Worm (Caenorhabditis elegans): Measurements from ENCODE around the gene Y5H2A.1.
"Not testable (repeated sequence)": the region's sequence is repeated elsewhere in the genome, so short reads cannot be mapped to it uniquely, and the experiment has no call there.

The Y5H2A.1 gene

ce11 chrV:2271750-2272149 lies at the start of gene Y5H2A.1:
TSS of gene Y5H2A.1 (minus strand) at chrV:2271850.
- TF ChIP-seq him-1 (tag; optimal IDR thresholded peaks at IDR 0.05): no peak
- no peak for TF ChIP-seq dao-5 (tag; optimal IDR thresholded peaks at IDR 0.05)
- no peak for TF ChIP-seq W03F9.2 (tag; optimal IDR thresholded peaks at IDR 0.05)

- not testable (repeated sequence) for TF ChIP-seq W03F9.2, him-1, dao-5 (tag; optimal IDR thresholded peaks at IDR 0.05)
Measured at ce11 chrV:2321001-2321400, 49.4 kb upstream of the Y5H2A.1 start, which contains the start of gene Y19D10B.6. TSS of gene Y19D10B.6 (minus strand) at chrV:2321101.

- no peak for TF ChIP-seq him-1 (tag; optimal IDR thresholded peaks at IDR 0.05)
- TF ChIP-seq W03F9.2 (tag; optimal IDR thresholded peaks at IDR 0.05): no peak
- TF ChIP-seq dao-5 (tag; optimal IDR thresholded peaks at IDR 0.05): no peak
Measured at ce11 chrV:2308246-2308645, 36.6 kb upstream of the Y5H2A.1 start.

- TF ChIP-seq W03F9.2 (tag; optimal IDR thresholded peaks at IDR 0.05) (no peak), him-1 (tag; optimal IDR thresholded peaks at IDR 0.05) (no peak), dao-5 (tag; optimal IDR thresholded peaks at IDR 0.05) (no peak)
Measured at ce11 chrV:2306383-2306782, 34.7 kb upstream of the Y5H2A.1 start.

ce11 chrV:2303775-2304174 lies 32.1 kb upstream of the Y5H2A.1 start, which contains the start of gene irld-15:
TSS of gene irld-15 (minus strand) at chrV:2303875.
- no peak for TF ChIP-seq him-1 (tag; optimal IDR thresholded peaks at IDR 0.05)

- TF ChIP-seq W03F9.2 (tag; optimal IDR thresholded peaks at IDR 0.05) (no peak), dao-5 (tag; optimal IDR thresholded peaks at IDR 0.05) (no peak), him-1 (tag; optimal IDR thresholded peaks at IDR 0.05) (no peak)
Measured at ce11 chrV:2300905-2301304, 29.3 kb upstream of the Y5H2A.1 start, which contains the start of gene Y19D10B.8. TSS of gene Y19D10B.8 (minus strand) at chrV:2301005.

- no peak for TF ChIP-seq him-1 (tag; optimal IDR thresholded peaks at IDR 0.05)
- TF ChIP-seq dao-5 (tag; optimal IDR thresholded peaks at IDR 0.05): no peak
- TF ChIP-seq W03F9.2 (tag; optimal IDR thresholded peaks at IDR 0.05): no peak
Measured at ce11 chrV:2294577-2294976, 22.9 kb upstream of the Y5H2A.1 start, which contains the start of gene nhr-226. TSS of gene nhr-226 (plus strand) at chrV:2294877.

ce11 chrV:2292240-2292639 lies 20.6 kb upstream of the Y5H2A.1 start, which contains the start of gene nhr-115:
TSS of gene nhr-115 (plus strand) at chrV:2292540.
- no peak for TF ChIP-seq W03F9.2 (tag; optimal IDR thresholded peaks at IDR 0.05)
- TF ChIP-seq him-1 (tag; optimal IDR thresholded peaks at IDR 0.05): no peak
- TF ChIP-seq dao-5 (tag; optimal IDR thresholded peaks at IDR 0.05): no peak

ce11 chrV:2290329-2290728 lies 18.7 kb upstream of the Y5H2A.1 start, which contains the start of gene nhr-225:
TSS of gene nhr-225 (minus strand) at chrV:2290474.
- no peak for TF ChIP-seq W03F9.2 (tag; optimal IDR thresholded peaks at IDR 0.05)
- TF ChIP-seq dao-5 (tag; optimal IDR thresholded peaks at IDR 0.05): no peak
- TF ChIP-seq him-1 (tag; optimal IDR thresholded peaks at IDR 0.05): no peak

ce11 chrV:2285107-2285506 lies 13.5 kb upstream of the Y5H2A.1 start, which contains the start of gene nhr-227:
TSS of gene nhr-227 (plus strand) at chrV:2285432.
- no peak for TF ChIP-seq him-1 (tag; optimal IDR thresholded peaks at IDR 0.05)
- no peak for TF ChIP-seq dao-5 (tag; optimal IDR thresholded peaks at IDR 0.05)
- TF ChIP-seq W03F9.2 (tag; optimal IDR thresholded peaks at IDR 0.05): no peak

ce11 chrV:2281499-2281898 lies 9.8 kb upstream of the Y5H2A.1 start, which contains the start of gene nhr-228:
TSS of gene nhr-228 (plus strand) at chrV:2281759.
- no peak for TF ChIP-seq him-1 (tag; optimal IDR thresholded peaks at IDR 0.05)
- no peak for TF ChIP-seq dao-5 (tag; optimal IDR thresholded peaks at IDR 0.05)
- peak; percentile 17 for TF ChIP-seq W03F9.2 (tag; optimal IDR thresholded peaks at IDR 0.05)

ce11 chrV:2278543-2278942 lies 6.9 kb upstream of the Y5H2A.1 start, which contains the start of gene fbxa-137:
TSS of gene fbxa-137 (plus strand) at chrV:2278816.
- TF ChIP-seq W03F9.2 (tag; optimal IDR thresholded peaks at IDR 0.05): no peak
- TF ChIP-seq dao-5 (tag; optimal IDR thresholded peaks at IDR 0.05): no peak
- TF ChIP-seq him-1 (tag; optimal IDR thresholded peaks at IDR 0.05): no peak

ce11 chrV:2278052-2278451 lies 6.4 kb upstream of the Y5H2A.1 start, which contains the start of gene nhr-59:
TSS of gene nhr-59 (minus strand) at chrV:2278265.
- no peak for TF ChIP-seq dao-5 (tag; optimal IDR thresholded peaks at IDR 0.05)
- no peak for TF ChIP-seq him-1 (tag; optimal IDR thresholded peaks at IDR 0.05)
- no peak for TF ChIP-seq W03F9.2 (tag; optimal IDR thresholded peaks at IDR 0.05)

ce11 chrV:2277260-2277659 lies 5.6 kb upstream of the Y5H2A.1 start:
- TF ChIP-seq dao-5 (tag; optimal IDR thresholded peaks at IDR 0.05) (no peak), W03F9.2 (tag; optimal IDR thresholded peaks at IDR 0.05) (no peak), him-1 (tag; optimal IDR thresholded peaks at IDR 0.05) (no peak)
